Fruit fly (Drosophila melanogaster) whole organism, embryonic: ENCODE results near the gene CG33107.

Experiments
- CG14860 ChIP-seq: fragments of 200-800 bp; sonication (Bioruptor generic); IDR thresholded peaks from 3 replicates; pipeline ENCODE4 v1.3.6; 2022; ENCODE audit warnings: missing biosample characterization, missing genetic modification characterization; ENCODE audit not compliant: partially characterized antibody
- CrebB ChIP-seq: fragments of 200-800 bp; sonication (Bioruptor generic); optimal IDR thresholded peaks from 3 replicates; lab custom pipeline; 2018; ENCODE audit warnings: missing biosample characterization, mild to moderate bottlenecking, missing genetic modification characterization

- TF ChIP-seq CrebB (tag; lab: Kevin White, UChicago) (no peak), CG14860 (GFP tag; lab: Robert Waterston, UW) (no peak)
These were observed 38.5 kb downstream of the CG33107 start for dm6 chr3R:22546017-22546416.
